Fruit fly (Drosophila melanogaster) whole organism, pupa: ENCODE results near the gene mbm.

Experiments
- CG14655 ChIP-seq: fragments of 200-800 bp; sonication (Bioruptor generic); optimal IDR thresholded peaks from 3 replicates; lab custom pipeline; 2017; ENCODE audit warnings: mild to moderate bottlenecking, missing biosample characterization, missing genetic modification reagents, missing genetic modification characterization
- CG32121 ChIP-seq: fragments of 200-800 bp; sonication (Bioruptor generic); IDR thresholded peaks from 2 replicates; pipeline ENCODE4 v1.3.6; 2022; ENCODE audit warnings: missing biosample characterization, missing genetic modification characterization
- CG4496 ChIP-seq: fragments of 200-800 bp; sonication (Bioruptor generic); IDR thresholded peaks from 3 replicates; pipeline ENCODE4 v1.3.6; 2022; ENCODE audit warnings: missing biosample characterization, missing genetic modification characterization
- CG8159 ChIP-seq: fragments of 200-800 bp; sonication (Bioruptor generic); optimal IDR thresholded peaks from 3 replicates; lab custom pipeline; 2018; ENCODE audit warnings: missing biosample characterization, mild to moderate bottlenecking, missing genetic modification characterization, moderate library complexity
- CG8301 ChIP-seq: fragments of 200-800 bp; sonication (Bioruptor generic); optimal IDR thresholded peaks from 2 replicates; lab custom pipeline; 2018; ENCODE audit warnings: missing biosample characterization, mild to moderate bottlenecking, missing genetic modification characterization
- D1 ChIP-seq: fragments of 200-800 bp; sonication (Bioruptor generic); optimal IDR thresholded peaks from 2 replicates; lab custom pipeline; 2018; ENCODE audit warnings: missing biosample characterization, mild to moderate bottlenecking, missing genetic modification characterization, moderate library complexity
- Ets98B ChIP-seq: fragments of 200-800 bp; sonication (Bioruptor generic); IDR thresholded peaks from 2 replicates; pipeline ENCODE4 v1.3.6; 2022; ENCODE audit warnings: missing biosample characterization, missing genetic modification characterization
- fd96Ca ChIP-seq: fragments of 200-800 bp; sonication (Bioruptor generic); IDR thresholded peaks from 3 replicates; pipeline ENCODE4 v1.3.6; 2022; ENCODE audit warnings: missing biosample characterization, missing genetic modification characterization
- gl ChIP-seq: fragments of 200-800 bp; sonication (Bioruptor generic); optimal IDR thresholded peaks from 2 replicates; lab custom pipeline; 2018; ENCODE audit warnings: missing biosample characterization, mild to moderate bottlenecking, missing genetic modification characterization
- rn ChIP-seq: fragments of 200-800 bp; sonication (Bioruptor generic); IDR thresholded peaks from 2 replicates; pipeline ENCODE4 v1.3.6; 2022; ENCODE audit warnings: missing biosample characterization, missing genetic modification characterization

DNA sequence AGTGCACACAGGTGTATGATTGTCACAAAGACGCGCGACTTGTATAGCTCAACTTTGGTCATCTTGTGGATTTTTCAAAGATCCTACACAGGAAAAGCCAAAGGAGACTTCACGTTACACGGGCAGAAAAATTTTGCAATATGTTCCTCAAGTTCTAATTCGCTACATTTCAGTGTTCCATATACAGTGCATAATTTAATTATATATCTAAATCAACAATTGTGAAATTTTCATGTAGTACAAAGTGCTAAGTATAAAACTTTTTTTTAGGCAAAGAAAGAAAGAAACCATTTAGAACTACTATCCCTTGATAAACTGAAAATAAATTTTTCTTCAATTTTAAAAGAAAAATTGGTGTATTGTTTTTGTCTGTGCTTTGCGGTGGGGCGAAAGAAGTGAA lies 17.4 kb upstream of the mbm start:
- TF ChIP-seq Ets98B (GFP tag; lab: Robert Waterston, UW), result no peak
- TF ChIP-seq gl (tag; lab: Kevin White, UChicago), result no peak
- no peak for TF ChIP-seq fd96Ca (GFP tag; lab: Robert Waterston, UW)
- no peak for TF ChIP-seq CG14655 (GFP tag; lab: Kevin White, UChicago)
- no peak for TF ChIP-seq CG4496 (GFP tag; lab: Robert Waterston, UW)
- TF ChIP-seq D1 (tag; lab: Kevin White, UChicago), result no peak
- TF ChIP-seq CG32121 (GFP tag; lab: Robert Waterston, UW), result no peak
- TF ChIP-seq CG8159, result no peak
- TF ChIP-seq CG8301 (tag; lab: Kevin White, UChicago), result no peak
- TF ChIP-seq rn (GFP tag; lab: Robert Waterston, UW), result no peak
